Worm (Caenorhabditis elegans): ENCODE data around the gene Y11D7A.3.

Gene Y11D7A.3

ce11 chrIV:9259687-9260086, 26.8 kb downstream of the Y11D7A.3 start, which contains the start of gene Y11D7A.10:
TSS of gene Y11D7A.10 (minus strand) at chrIV:9259768.
- TF ChIP-seq hlh-30 (tag; optimal IDR thresholded peaks at IDR 0.05; ENCODE audit: insufficient read depth): peak; percentile 6
- TF ChIP-seq skn-1 (tag; optimal IDR thresholded peaks at IDR 0.05): no peak
- TF ChIP-seq pha-4 (GFP tag; IDR thresholded peaks at IDR 0.05): no peak
- no peak for TF ChIP-seq pha-4 (tag; optimal IDR thresholded peaks at IDR 0.05)
- TF ChIP-seq hif-1 (tag; optimal IDR thresholded peaks at IDR 0.05): peak; percentile 72 to 89
- no peak for TF ChIP-seq hmg-1.1 (GFP tag; IDR thresholded peaks at IDR 0.05)
- TF ChIP-seq saeg-2 (GFP tag; IDR thresholded peaks at IDR 0.05): no peak
- TF ChIP-seq spr-3 (GFP tag; optimal IDR thresholded peaks at IDR 0.05): no peak
- no peak for TF ChIP-seq arid-1 (GFP tag; conservative IDR thresholded peaks at IDR 0.05)
- TF ChIP-seq daf-12 (tag; optimal IDR thresholded peaks at IDR 0.05): no peak
- TF ChIP-seq aha-1 (tag): peak; percentile 92
- TF ChIP-seq daf-16 (GFP tag; optimal IDR thresholded peaks at IDR 0.05): no peak
- peak; percentile 55 for TF ChIP-seq daf-16 (tag; optimal IDR thresholded peaks at IDR 0.05)
- no peak for TF ChIP-seq dpl-1 (GFP tag; optimal IDR thresholded peaks at IDR 0.05)
- no peak for TF ChIP-seq snpc-1.2 (GFP tag; IDR thresholded peaks at IDR 0.05)
- TF ChIP-seq Y75B8A.6 (GFP tag; IDR thresholded peaks at IDR 0.05): no peak
- no peak for TF ChIP-seq nhr-102 (tag; optimal IDR thresholded peaks at IDR 0.05)

- peak; percentile 94 for TF ChIP-seq T20F7.1 (GFP tag; optimal IDR thresholded peaks at IDR 0.05)
- TF ChIP-seq aha-1 (tag): peak; percentile 83
- TF ChIP-seq lin-13 (GFP tag; optimal IDR thresholded peaks at IDR 0.05): no peak
- TF ChIP-seq hif-1 (tag; optimal IDR thresholded peaks at IDR 0.05): peak in 1 of 2 experiments; percentile 95
- TF ChIP-seq mdt-29 (GFP tag; IDR thresholded peaks at IDR 0.05): no peak
- TF ChIP-seq dpl-1 (GFP tag; optimal IDR thresholded peaks at IDR 0.05): peak; percentile 24
- peak; percentile 10 for TF ChIP-seq mes-2 (tag; optimal IDR thresholded peaks at IDR 0.05; ENCODE audit: poor library complexity, severe bottlenecking)
- no peak for TF ChIP-seq spr-3 (GFP tag; optimal IDR thresholded peaks at IDR 0.05)
These were observed 27.4 kb downstream of the Y11D7A.3 start for ce11 chrIV:9260334-9260733.

ce11 chrIV:9260826-9261225, 27.9 kb downstream of the Y11D7A.3 start:
- TF ChIP-seq arid-1 (GFP tag; conservative IDR thresholded peaks at IDR 0.05) (no peak), Y105C5A.15 (GFP tag; IDR thresholded peaks at IDR 0.05) (no peak), snpc-1.2 (GFP tag; IDR thresholded peaks at IDR 0.05) (peak; percentile 55; the same call in 1 of the 2 replicates), skn-1 (tag; optimal IDR thresholded peaks at IDR 0.05) (no peak), set-16 (GFP tag; IDR thresholded peaks at IDR 0.05) (peak; percentile 69)

ce11 chrIV:9261687-9262086, 28.8 kb downstream of the Y11D7A.3 start, which contains the start of gene col-120:
TSS of gene col-120 (minus strand) at chrIV:9261787.
- TF ChIP-seq unc-62 (GFP tag; optimal IDR thresholded peaks at IDR 0.05 in 1 of 2) (peak in 1 of 2 experiments; percentile 55), unc-62 (tag; optimal IDR thresholded peaks at IDR 0.05) (no peak), nhr-102 (tag; optimal IDR thresholded peaks at IDR 0.05) (no peak), nhr-48 (tag; optimal IDR thresholded peaks at IDR 0.05) (peak; percentile 22)

ce11 chrIV:9262295-9262694, 29.4 kb downstream of the Y11D7A.3 start:
- TF ChIP-seq unc-62 (GFP tag; optimal IDR thresholded peaks at IDR 0.05 in 1 of 2): peak in 1 of 2 experiments; percentile 92
- TF ChIP-seq unc-62 (tag; optimal IDR thresholded peaks at IDR 0.05): no peak
- peak; percentile 1 for TF ChIP-seq aha-1 (tag)
- no peak for TF ChIP-seq cey-2 (tag; optimal IDR thresholded peaks at IDR 0.05; ENCODE audit: borderline replicate concordance, insufficient read depth)

- 0 out of 2 replicates have a peak, but pooled peaks have one; percentile 34 for TF ChIP-seq egl-43 (GFP tag; IDR thresholded peaks at IDR 0.05)
- 0 out of 2 replicates have a peak, but pooled peaks have one; percentile 42 for TF ChIP-seq set-16 (GFP tag; IDR thresholded peaks at IDR 0.05)
- TF ChIP-seq madf-5 (GFP tag; IDR thresholded peaks at IDR 0.05): 0 out of 4 replicates have a peak, but pooled peaks of 1 of the 2 experiments have one; percentile 23
- TF ChIP-seq tag-97 (GFP tag; IDR thresholded peaks at IDR 0.05): no peak
- no peak for TF ChIP-seq spr-1 (tag; optimal IDR thresholded peaks at IDR 0.05)
These were observed 31.0 kb downstream of the Y11D7A.3 start, which contains the start of gene flh-1 for ce11 chrIV:9263812-9264320. TSS of gene flh-1 (minus strand) at chrIV:9264270.

Measured in whole organism, L4 larva.